Worm (Caenorhabditis elegans) whole organism, young adult: ENCODE results near the gene C55A6.10.

ENCODE experiments used
- B0261.1 ChIP-seq: sonication (generic microtip); optimal IDR thresholded peaks from 2 replicates; lab custom pipeline; 2016; ENCODE audit warnings: mild to moderate bottlenecking, missing genetic modification characterization, moderate library complexity, missing compliant biosample characterization
- B0336.3 ChIP-seq: fragments of 200-800 bp; sonication (Bioruptor generic); IDR thresholded peaks from 2 replicates; pipeline ENCODE4 v1.3.6; 2022; ENCODE audit warnings: missing genetic modification characterization, missing compliant biosample characterization
- C06A6.2 ChIP-seq: fragments of 200-800 bp; sonication (Bioruptor generic); conservative IDR thresholded peaks from 2 replicates; pipeline ENCODE4 v1.3.6; 2022; ENCODE audit warnings: missing genetic modification characterization, missing compliant biosample characterization
- C17E4.6 ChIP-seq: fragments of 200-800 bp; sonication (Bioruptor generic); IDR thresholded peaks from 2 replicates; pipeline ENCODE4 v1.3.6; 2022; ENCODE audit warnings: missing genetic modification reagents, missing genetic modification characterization, missing compliant biosample characterization
- F10E7.11 ChIP-seq: sonication (generic microtip); optimal IDR thresholded peaks from 2 replicates; lab custom pipeline; 2017; ENCODE audit warnings: mild to moderate bottlenecking, missing genetic modification characterization, moderate library complexity, missing compliant biosample characterization
- F37B4.10 ChIP-seq: fragments of 200-800 bp; sonication (Bioruptor generic); IDR thresholded peaks from 2 replicates; pipeline ENCODE4 v1.3.6; 2022; ENCODE audit warnings: missing genetic modification characterization, missing compliant biosample characterization
- F57A8.1 ChIP-seq: fragments of 200-800 bp; sonication (Bioruptor generic); optimal IDR thresholded peaks from 2 replicates; lab custom pipeline; 2018; ENCODE audit warnings: mild to moderate bottlenecking, missing genetic modification characterization, moderate library complexity, missing compliant biosample characterization
- Y53G8AR.9 ChIP-seq: fragments of 200-800 bp; sonication (Bioruptor generic); conservative IDR thresholded peaks from 2 replicates; pipeline ENCODE4 v1.3.6; 2022; ENCODE audit warnings: missing genetic modification reagents, missing genetic modification characterization, missing compliant biosample characterization
- Y95B8A.8 ChIP-seq: fragments of 200-800 bp; sonication (Bioruptor generic); IDR thresholded peaks from 2 replicates; pipeline ENCODE4 v1.3.6; 2022; ENCODE audit warnings: missing genetic modification reagents, missing genetic modification characterization, missing compliant biosample characterization
- ZK185.1 ChIP-seq: sonication (generic microtip); optimal IDR thresholded peaks from 2 replicates; lab custom pipeline; 2016; ENCODE audit warnings: mild to moderate bottlenecking, missing genetic modification characterization, missing compliant biosample characterization; ENCODE audit not compliant: poor library complexity, severe bottlenecking
- attf-6 ChIP-seq: fragments of 200-800 bp; sonication (Bioruptor generic); IDR thresholded peaks from 2 replicates; pipeline ENCODE4 v1.3.6; 2022; ENCODE audit warnings: missing genetic modification reagents, missing genetic modification characterization, missing compliant biosample characterization
- bed-2 ChIP-seq: fragments of 200-800 bp; sonication (Bioruptor generic); IDR thresholded peaks from 2 replicates; pipeline ENCODE4 v1.3.6; 2022; ENCODE audit warnings: missing genetic modification reagents, missing genetic modification characterization, missing compliant biosample characterization
- cebp-2 ChIP-seq: fragments of 200-800 bp; sonication (Bioruptor generic); IDR thresholded peaks from 2 replicates; pipeline ENCODE4 v1.3.6; 2022; ENCODE audit warnings: missing genetic modification characterization, missing compliant biosample characterization
- ceh-100 ChIP-seq: fragments of 200-800 bp; sonication (Bioruptor generic); IDR thresholded peaks from 2 replicates; pipeline ENCODE4 v1.3.6; 2022; ENCODE audit warnings: missing genetic modification reagents, missing genetic modification characterization, missing compliant biosample characterization
- ceh-58 ChIP-seq: fragments of 200-800 bp; sonication (Bioruptor generic); IDR thresholded peaks from 2 replicates; pipeline ENCODE4 v1.3.6; 2022; ENCODE audit warnings: missing genetic modification characterization, missing compliant biosample characterization
- die-1 ChIP-seq: sonication (generic microtip); optimal IDR thresholded peaks from 2 replicates; lab custom pipeline; 2016; ENCODE audit warnings: missing genotype, mild to moderate bottlenecking, missing genetic modification characterization, missing compliant biosample characterization
- dpff-1 ChIP-seq: sonication (generic microtip); optimal IDR thresholded peaks from 2 replicates; lab custom pipeline; 2017; ENCODE audit warnings: mild to moderate bottlenecking, missing genetic modification characterization, missing compliant biosample characterization
- efl-1 ChIP-seq: fragments of 150-350 bp; optimal IDR thresholded peaks from 2 replicates; lab custom pipeline; 2014; ENCODE audit warnings: missing biosample characterization, missing genetic modification reagents, missing genetic modification characterization
- egl-44 ChIP-seq: fragments of 200-800 bp; sonication (Bioruptor generic); IDR thresholded peaks from 2 replicates; pipeline ENCODE4 v1.3.6; 2022; ENCODE audit warnings: missing genetic modification reagents, missing genetic modification characterization, missing compliant biosample characterization
- him-1 ChIP-seq: sonication (generic microtip); optimal IDR thresholded peaks from 2 replicates; lab custom pipeline; 2016; ENCODE audit warnings: missing genotype, missing genetic modification reagents, missing genetic modification characterization, missing compliant biosample characterization
- let-526 ChIP-seq: fragments of 200-800 bp; sonication (Bioruptor generic); IDR thresholded peaks from 2 replicates; pipeline ENCODE4 v1.3.6; 2022; ENCODE audit warnings: missing genetic modification reagents, missing genetic modification characterization, missing compliant biosample characterization
- lin-26 ChIP-seq: fragments of 200-800 bp; sonication (Bioruptor generic); IDR thresholded peaks from 2 replicates; pipeline ENCODE4 v1.3.6; 2022; ENCODE audit warnings: missing genetic modification reagents, missing genetic modification characterization, missing compliant biosample characterization
- lsy-27 ChIP-seq: sonication (generic microtip); optimal IDR thresholded peaks from 2 replicates; lab custom pipeline; 2017; ENCODE audit warnings: missing genetic modification characterization, mild to moderate bottlenecking, missing compliant biosample characterization, antibody characterized with exemption, missing genotype, borderline replicate concordance; ENCODE audit not compliant: insufficient read depth
- madf-10 ChIP-seq: sonication (generic microtip); optimal IDR thresholded peaks from 2 replicates; lab custom pipeline; 2016; ENCODE audit warnings: mild to moderate bottlenecking, missing genetic modification characterization, missing compliant biosample characterization
- madf-6 ChIP-seq: fragments of 200-800 bp; sonication (Bioruptor generic); IDR thresholded peaks from 2 replicates; pipeline ENCODE4 v1.3.6; 2022; ENCODE audit warnings: missing genetic modification reagents, missing genetic modification characterization, missing compliant biosample characterization
- mcd-1 ChIP-seq: fragments of 200-800 bp; sonication (Bioruptor generic); IDR thresholded peaks from 2 replicates; pipeline ENCODE4 v1.3.6; 2022; ENCODE audit warnings: missing genetic modification reagents, missing genetic modification characterization, missing compliant biosample characterization
- mel-28 ChIP-seq: sonication (generic microtip); optimal IDR thresholded peaks from 2 replicates; lab custom pipeline; 2016; ENCODE audit warnings: borderline replicate concordance, mild to moderate bottlenecking, missing genetic modification characterization, missing compliant biosample characterization
- mxl-1 ChIP-seq: sonication (generic microtip); optimal IDR thresholded peaks from 2 replicates; lab custom pipeline; 2016; ENCODE audit warnings: missing genetic modification characterization, missing compliant biosample characterization
- nhr-179 ChIP-seq: sonication (generic microtip); optimal IDR thresholded peaks from 2 replicates; lab custom pipeline; 2016; ENCODE audit warnings: mild to moderate bottlenecking, missing genetic modification characterization, missing compliant biosample characterization
- nhr-90 ChIP-seq: sonication (generic microtip); optimal IDR thresholded peaks from 2 replicates; lab custom pipeline; 2016; ENCODE audit warnings: missing genotype, mild to moderate bottlenecking, missing genetic modification characterization, missing compliant biosample characterization
- pbrm-1 ChIP-seq: fragments of 200-800 bp; sonication (Bioruptor generic); IDR thresholded peaks from 2 replicates; pipeline ENCODE4 v1.3.6; 2022; ENCODE audit warnings: missing genetic modification reagents, missing genetic modification characterization, missing compliant biosample characterization
- pha-4 ChIP-seq: fragments of 150-350 bp; sonication (generic microtip); optimal IDR thresholded peaks from 2 replicates; lab custom pipeline; 2014; ENCODE audit warnings: missing biosample characterization, missing genetic modification reagents, missing genetic modification characterization
- rcor-1 ChIP-seq: fragments of 200-800 bp; sonication (Bioruptor generic); IDR thresholded peaks from 2 replicates; pipeline ENCODE4 v1.3.6; 2022; ENCODE audit warnings: missing genetic modification reagents, missing genetic modification characterization, missing compliant biosample characterization
- rpc-1 ChIP-seq, 2 experiments: fragments of 150-350 bp in 1 of 2; sonication (generic microtip) in 1 of 2; optimal IDR thresholded peaks; 2 replicates each; lab custom pipeline; 2014 to 2018; ENCODE audit warnings: missing biosample characterization in 1 of 2, missing genetic modification characterization in 1 of 2, missing genetic modification reagents in 1 of 2, missing genotype in 1 of 2
- sea-2 ChIP-seq: fragments of 200-800 bp; sonication (Bioruptor generic); IDR thresholded peaks from 2 replicates; pipeline ENCODE4 v1.3.6; 2022; ENCODE audit warnings: missing genetic modification characterization, missing compliant biosample characterization
- tbp1 ChIP-seq: fragments of 200-800 bp; sonication (Bioruptor generic); optimal IDR thresholded peaks from 2 replicates; lab custom pipeline; 2018; ENCODE audit warnings: mild to moderate bottlenecking, missing genetic modification characterization, missing compliant biosample characterization
- tbx-9 ChIP-seq: sonication (generic microtip); optimal IDR thresholded peaks from 2 replicates; lab custom pipeline; 2016; ENCODE audit warnings: borderline replicate concordance, missing genetic modification characterization, inconsistent platforms, missing compliant biosample characterization
- tlf-1 ChIP-seq: fragments of 200-800 bp; sonication (Bioruptor generic); optimal IDR thresholded peaks from 2 replicates; lab custom pipeline; 2018; ENCODE audit warnings: mild to moderate bottlenecking, missing genetic modification characterization, missing compliant biosample characterization
- unc-130 ChIP-seq: sonication (generic microtip); optimal IDR thresholded peaks from 2 replicates; lab custom pipeline; 2016; ENCODE audit warnings: missing genetic modification reagents, missing genetic modification characterization, missing compliant biosample characterization
- xnd-1 ChIP-seq: sonication (generic microtip); optimal IDR thresholded peaks from 2 replicates; lab custom pipeline; 2016; ENCODE audit warnings: missing genotype, missing genetic modification reagents, missing genetic modification characterization, missing compliant biosample characterization
- zfh-2 ChIP-seq: fragments of 200-800 bp; sonication (Bioruptor generic); conservative IDR thresholded peaks from 2 replicates; pipeline ENCODE4 v1.3.6; 2022; ENCODE audit warnings: missing genetic modification reagents, missing genetic modification characterization, missing compliant biosample characterization
- ztf-18 ChIP-seq: sonication (generic microtip); optimal IDR thresholded peaks from 2 replicates; lab custom pipeline; 2016; ENCODE audit warnings: missing genotype, mild to moderate bottlenecking, missing genetic modification characterization, missing compliant biosample characterization
- ztf-22 ChIP-seq: fragments of 200-800 bp; sonication (Bioruptor generic); optimal IDR thresholded peaks from 2 replicates; lab custom pipeline; 2018; ENCODE audit warnings: mild to moderate bottlenecking, missing genetic modification characterization, moderate library complexity, missing compliant biosample characterization
- ztf-28 ChIP-seq: fragments of 200-800 bp; sonication (Bioruptor generic); IDR thresholded peaks from 2 replicates; pipeline ENCODE4 v1.3.6; 2022; ENCODE audit warnings: missing genetic modification reagents, missing genetic modification characterization, missing compliant biosample characterization
- ztf-3 ChIP-seq: fragments of 200-800 bp; sonication (Bioruptor generic); optimal IDR thresholded peaks from 2 replicates; lab custom pipeline; 2018; ENCODE audit warnings: mild to moderate bottlenecking, missing genetic modification characterization, missing compliant biosample characterization
- ztf-6 ChIP-seq: fragments of 200-800 bp; sonication (Bioruptor generic); IDR thresholded peaks from 2 replicates; pipeline ENCODE4 v1.3.6; 2022; ENCODE audit warnings: missing genetic modification reagents, missing genetic modification characterization, missing compliant biosample characterization

Gene C55A6.10

ce11 chrV:11517789-11518188, 12.6 kb downstream of the C55A6.10 start, which contains the start of gene C55A6.4:
Gene C55A6.4 (minus strand): TSS chrV:11517889.
- TF ChIP-seq ztf-6 (GFP tag; lab: Robert Waterston, UW) (no peak), B0261.1 (no peak), madf-6 (GFP tag; lab: Robert Waterston, UW) (no peak), die-1 (tag; lab: Kevin White, UChicago) (no peak), him-1 (tag; lab: Kevin White, UChicago) (no peak), ztf-28 (GFP tag; lab: Robert Waterston, UW) (no peak), lsy-27 (tag; lab: Kevin White, UChicago) (no peak), mxl-1 (no peak), egl-44 (GFP tag; lab: Robert Waterston, UW) (no peak), mcd-1 (no peak), nhr-179 (tag; lab: Kevin White, UChicago) (no peak), madf-10 (tag; lab: Kevin White, UChicago) (no peak), unc-130 (GFP tag; lab: Kevin White, UChicago) (no peak), Y53G8AR.9 (GFP tag; lab: Robert Waterston, UW) (no peak), tlf-1 (GFP tag; lab: Kevin White, UChicago) (no peak), attf-6 (no peak), rpc-1 (optimal IDR thresholded peaks at IDR 0.05; lab: Kevin White, UChicago) (no peak), rpc-1 (tag; optimal IDR thresholded peaks at IDR 0.05; lab: Kevin White, UChicago) (no peak)

ce11 chrV:11520215-11520614, 15.1 kb downstream of the C55A6.10 start, which contains the start of the genes C55A6.11 and C55A6.7:
Gene C55A6.11 (plus strand): TSS chrV:11520515.
Gene C55A6.7 (minus strand): TSS chrV:11520530.
- no peak for TF ChIP-seq C17E4.6 (GFP tag; lab: Robert Waterston, UW)
- TF ChIP-seq bed-2 (GFP tag; lab: Robert Waterston, UW), result no peak
- TF ChIP-seq unc-130 (GFP tag; lab: Kevin White, UChicago), result no peak
- no peak for TF ChIP-seq ZK185.1 (tag; lab: Kevin White, UChicago)
- TF ChIP-seq ceh-58 (GFP tag; lab: Robert Waterston, UW), result no peak
- no peak for TF ChIP-seq sea-2 (GFP tag; lab: Robert Waterston, UW)
- TF ChIP-seq let-526, result no peak
- no peak for TF ChIP-seq ztf-22
- TF ChIP-seq tbp1 (GFP tag; lab: Kevin White, UChicago), result no peak

- TF ChIP-seq Y53G8AR.9 (GFP tag; lab: Robert Waterston, UW), result peak; percentile 91
- peak; percentile 84 for TF ChIP-seq ceh-100
- no peak for TF ChIP-seq nhr-179 (tag; lab: Kevin White, UChicago)
- TF ChIP-seq pha-4, result peak; percentile 16
- TF ChIP-seq B0261.1, result peak; percentile 14
- TF ChIP-seq xnd-1 (tag; lab: Kevin White, UChicago), result peak; percentile 65
- no peak for TF ChIP-seq F57A8.1 (GFP tag; lab: Kevin White, UChicago)
- TF ChIP-seq C06A6.2 (GFP tag; lab: Robert Waterston, UW), result peak; percentile 78
- TF ChIP-seq B0336.3 (GFP tag; lab: Robert Waterston, UW), result peak; percentile 92
- peak; percentile 99 for TF ChIP-seq ztf-18 (tag; lab: Kevin White, UChicago)
- no peak for TF ChIP-seq F37B4.10 (GFP tag; lab: Robert Waterston, UW)
- TF ChIP-seq mel-28 (tag; lab: Kevin White, UChicago), result no peak
- TF ChIP-seq lin-26 (GFP tag; lab: Robert Waterston, UW), result no peak
- TF ChIP-seq ceh-58 (GFP tag; lab: Robert Waterston, UW), result no peak
- TF ChIP-seq Y95B8A.8 (GFP tag; lab: Robert Waterston, UW), result peak; percentile 82
- peak; percentile 90 for TF ChIP-seq efl-1
- TF ChIP-seq pbrm-1, result peak; percentile 91
- TF ChIP-seq zfh-2 (GFP tag; lab: Robert Waterston, UW), result no peak
- peak; percentile 88 for TF ChIP-seq rcor-1 (GFP tag; lab: Robert Waterston, UW)
- TF ChIP-seq dpff-1 (tag; lab: Kevin White, UChicago), result no peak
- TF ChIP-seq ztf-3 (GFP tag; lab: Kevin White, UChicago), result no peak
- no peak for TF ChIP-seq cebp-2 (GFP tag; lab: Robert Waterston, UW)
- TF ChIP-seq tbx-9 (tag; lab: Kevin White, UChicago), result no peak
- TF ChIP-seq F10E7.11, result peak; percentile 10
- TF ChIP-seq mcd-1, result peak; percentile 91
- no peak for TF ChIP-seq nhr-90
These were observed 16.3 kb downstream of the C55A6.10 start, which contains the start of gene pafo-1 for ce11 chrV:11521448-11521847. Gene pafo-1 (plus strand): TSS chrV:11521703.
